Fruit fly (Drosophila melanogaster) whole organism, pupa: ENCODE data around the gene B9d2.

Source experiments
- CG10348 ChIP-seq: fragments of 200-800 bp; sonication (Bioruptor generic); IDR thresholded peaks from 2 replicates; pipeline ENCODE4 v1.3.6; 2022; ENCODE audit warnings: missing biosample characterization, missing genetic modification characterization
- CG12605 ChIP-seq: fragments of 200-800 bp; sonication (Bioruptor generic); IDR thresholded peaks from 2 replicates; pipeline ENCODE4 v1.3.6; 2022; ENCODE audit warnings: missing biosample characterization, missing genetic modification characterization
- CG14655 ChIP-seq: fragments of 200-800 bp; sonication (Bioruptor generic); optimal IDR thresholded peaks from 3 replicates; lab custom pipeline; 2017; ENCODE audit warnings: mild to moderate bottlenecking, missing biosample characterization, missing genetic modification reagents, missing genetic modification characterization
- CG15710 ChIP-seq: fragments of 200-800 bp; sonication (Bioruptor generic); optimal IDR thresholded peaks from 2 replicates; lab custom pipeline; 2018; ENCODE audit warnings: missing biosample characterization, mild to moderate bottlenecking, missing genetic modification characterization, moderate library complexity
- CG17806 ChIP-seq: fragments of 200-800 bp; sonication (Bioruptor generic); optimal IDR thresholded peaks from 2 replicates; lab custom pipeline; 2018; ENCODE audit warnings: missing biosample characterization, mild to moderate bottlenecking, missing genetic modification characterization, moderate library complexity
- EcR ChIP-seq: fragments of 200-800 bp; sonication (Bioruptor generic); optimal IDR thresholded peaks from 3 replicates; lab custom pipeline; 2019; ENCODE audit warnings: missing biosample characterization, missing genetic modification characterization, mild to moderate bottlenecking, moderate library complexity, missing genetic modification reagents
- Ets98B ChIP-seq: fragments of 200-800 bp; sonication (Bioruptor generic); IDR thresholded peaks from 2 replicates; pipeline ENCODE4 v1.3.6; 2022; ENCODE audit warnings: missing biosample characterization, missing genetic modification characterization
- Snoo ChIP-seq: fragments of 200-800 bp; sonication (Bioruptor generic); optimal IDR thresholded peaks from 3 replicates; lab custom pipeline; 2017; ENCODE audit warnings: missing biosample characterization, mild to moderate bottlenecking, missing genetic modification characterization, inconsistent platforms

- peak; percentile 78 for TF ChIP-seq CG15710 (tag; lab: Kevin White, UChicago)
- TF ChIP-seq Ets98B (GFP tag; lab: Robert Waterston, UW) = no peak
- no peak for TF ChIP-seq CG12605 (GFP tag; lab: Robert Waterston, UW)
- TF ChIP-seq EcR (GFP tag; lab: Kevin White, UChicago) = peak; percentile 5
- TF ChIP-seq CG14655 (GFP tag; lab: Kevin White, UChicago) = peak; percentile 40
- TF ChIP-seq CG17806 = peak; percentile 75
- no peak for TF ChIP-seq CG10348
- peak; percentile 48 for TF ChIP-seq Snoo (tag; lab: Kevin White, UChicago)
Observed at dm6 chr2L:6165686-6166085, 35.2 kb upstream of the B9d2 start.
